Fruit fly (Drosophila melanogaster) whole organism, embryonic: ENCODE results near the gene ebo.
A peak's percentile ranks its signal among the peaks of the same experiment; 100 is the strongest.

Source experiments
- Bgb ChIP-seq: fragments of 200-800 bp; sonication (Bioruptor generic); IDR thresholded peaks from 2 replicates; pipeline ENCODE4 v1.3.6; 2022; ENCODE audit warnings: missing biosample characterization, missing genetic modification characterization; ENCODE audit not compliant: partially characterized antibody
- CG10147 ChIP-seq: fragments of 200-800 bp; sonication (Bioruptor generic); optimal IDR thresholded peaks from 2 replicates; lab custom pipeline; 2019; ENCODE audit warnings: missing biosample characterization, mild to moderate bottlenecking, missing genetic modification characterization, moderate library complexity
- CG11695 ChIP-seq: fragments of 200-800 bp; sonication (Bioruptor generic); IDR thresholded peaks from 3 replicates; pipeline ENCODE4 v1.3.6; 2022; ENCODE audit warnings: missing biosample characterization, missing genetic modification characterization
- CG12299 ChIP-seq: fragments of 200-800 bp; sonication (Bioruptor generic); optimal IDR thresholded peaks from 2 replicates; lab custom pipeline; 2018; ENCODE audit warnings: missing biosample characterization, mild to moderate bottlenecking, missing genetic modification characterization
- CG12744 ChIP-seq: fragments of 200-800 bp; sonication (Bioruptor generic); optimal IDR thresholded peaks from 2 replicates; lab custom pipeline; 2016; ENCODE audit warnings: missing biosample characterization, missing genetic modification characterization
- CG12942 ChIP-seq: fragments of 200-800 bp; sonication (Bioruptor generic); optimal IDR thresholded peaks from 3 replicates; lab custom pipeline; 2016; ENCODE audit warnings: missing biosample characterization, missing genetic modification characterization
- CG13296 ChIP-seq: fragments of 200-800 bp; sonication (Bioruptor generic); optimal IDR thresholded peaks from 3 replicates; lab custom pipeline; 2018; ENCODE audit warnings: missing biosample characterization, mild to moderate bottlenecking, missing genetic modification characterization
- CG13775 ChIP-seq: fragments of 200-800 bp; sonication (Bioruptor generic); optimal IDR thresholded peaks from 3 replicates; lab custom pipeline; 2017; ENCODE audit warnings: missing biosample characterization, mild to moderate bottlenecking, missing genetic modification characterization
- CG14441 ChIP-seq: fragments of 200-800 bp; sonication (Bioruptor generic); IDR thresholded peaks from 2 replicates; pipeline ENCODE4 v1.3.6; 2022; ENCODE audit warnings: missing biosample characterization, missing genetic modification characterization
- CG15601 ChIP-seq: fragments of 200-800 bp; sonication (Bioruptor generic); optimal IDR thresholded peaks from 3 replicates; lab custom pipeline; 2019; ENCODE audit warnings: missing biosample characterization, mild to moderate bottlenecking, missing genetic modification characterization, moderate library complexity
- CG16863 ChIP-seq: fragments of 200-800 bp; sonication (Bioruptor generic); optimal IDR thresholded peaks from 3 replicates; lab custom pipeline; 2016; ENCODE audit warnings: missing biosample characterization, missing genetic modification characterization
- CG17359 ChIP-seq: fragments of 200-800 bp; sonication (Bioruptor generic); optimal IDR thresholded peaks from 3 replicates; lab custom pipeline; 2018; ENCODE audit warnings: missing biosample characterization, mild to moderate bottlenecking, missing genetic modification characterization, moderate library complexity
- CG1792 ChIP-seq: fragments of 200-800 bp; sonication (Bioruptor generic); optimal IDR thresholded peaks from 2 replicates; lab custom pipeline; 2016; ENCODE audit warnings: missing biosample characterization, missing genetic modification characterization
- CG18011 ChIP-seq: fragments of 200-800 bp; sonication (Bioruptor generic); optimal IDR thresholded peaks from 2 replicates; lab custom pipeline; 2017; ENCODE audit warnings: missing biosample characterization, missing genetic modification characterization, mild to moderate bottlenecking, moderate library complexity, missing genotype
- CG1832 ChIP-seq: fragments of 200-800 bp; sonication (Bioruptor generic); optimal IDR thresholded peaks from 2 replicates; lab custom pipeline; 2017; ENCODE audit warnings: missing biosample characterization, mild to moderate bottlenecking, missing genetic modification characterization, inconsistent platforms
- CG30020 ChIP-seq: fragments of 200-800 bp; optimal IDR thresholded peaks from 2 replicates; lab custom pipeline; 2019; ENCODE audit warnings: missing biosample characterization, mild to moderate bottlenecking, missing genetic modification characterization, moderate library complexity
- CG3163 ChIP-seq: fragments of 200-800 bp; sonication (Bioruptor generic); optimal IDR thresholded peaks from 3 replicates; lab custom pipeline; 2016; ENCODE audit warnings: missing biosample characterization, missing genetic modification characterization
- CG32532 ChIP-seq: fragments of 200-800 bp; sonication (Bioruptor generic); IDR thresholded peaks from 2 replicates; pipeline ENCODE4 v1.3.6; 2022; ENCODE audit warnings: missing biosample characterization, missing genetic modification characterization
- CG8924 ChIP-seq: fragments of 200-800 bp; optimal IDR thresholded peaks from 3 replicates; lab custom pipeline; 2019; ENCODE audit warnings: missing biosample characterization, mild to moderate bottlenecking, missing genetic modification characterization, moderate library complexity
- CG9932 ChIP-seq: fragments of 200-800 bp; sonication (Bioruptor generic); IDR thresholded peaks from 2 replicates; pipeline ENCODE4 v1.3.6; 2022; ENCODE audit warnings: missing biosample characterization, missing genetic modification characterization
- CkIIα-i1 ChIP-seq: fragments of 200-800 bp; sonication (Bioruptor generic); IDR thresholded peaks from 2 replicates; pipeline ENCODE4 v1.3.6; 2022; ENCODE audit warnings: missing biosample characterization, missing genetic modification characterization
- Doc3 ChIP-seq: fragments of 200-800 bp; sonication (Bioruptor generic); IDR thresholded peaks from 3 replicates; pipeline ENCODE4 v1.3.6; 2022; ENCODE audit warnings: missing biosample characterization, missing genetic modification characterization; ENCODE audit not compliant: partially characterized antibody
- Elba2 ChIP-seq: fragments of 200-800 bp; sonication (Bioruptor generic); optimal IDR thresholded peaks from 3 replicates; lab custom pipeline; 2016; ENCODE audit warnings: missing biosample characterization, missing genetic modification characterization
- Ets65A ChIP-seq: fragments of 200-800 bp; sonication (Bioruptor generic); peaks from one replicate; lab custom pipeline; 2016; ENCODE audit warnings: missing biosample characterization, missing genetic modification characterization
- Ets97D ChIP-seq: fragments of 200-800 bp; sonication (Bioruptor generic); optimal IDR thresholded peaks from 3 replicates; lab custom pipeline; 2016; ENCODE audit warnings: missing biosample characterization, missing genetic modification characterization
- Gug ChIP-seq: fragments of 200-800 bp; sonication (Bioruptor generic); IDR thresholded peaks from 4 replicates; pipeline ENCODE4 v1.3.6; 2022; ENCODE audit warnings: missing biosample characterization, missing genetic modification characterization
- HLH3B ChIP-seq: fragments of 200-800 bp; sonication (Bioruptor generic); IDR thresholded peaks from 2 replicates; pipeline ENCODE4 v1.3.6; 2022; ENCODE audit warnings: missing biosample characterization, missing genetic modification characterization
- HLH4C ChIP-seq: fragments of 200-800 bp; sonication (Bioruptor generic); IDR thresholded peaks from 3 replicates; pipeline ENCODE4 v1.3.6; 2022; ENCODE audit warnings: missing biosample characterization, missing genetic modification characterization; ENCODE audit not compliant: partially characterized antibody
- HLH54F ChIP-seq: fragments of 200-800 bp; sonication (Bioruptor generic); optimal IDR thresholded peaks from 3 replicates; lab custom pipeline; 2016; ENCODE audit warnings: missing biosample characterization, missing genetic modification characterization
- Ssrp ChIP-seq: fragments of 200-800 bp; sonication (Bioruptor generic); optimal IDR thresholded peaks from 2 replicates; lab custom pipeline; 2018; ENCODE audit warnings: missing biosample characterization, mild to moderate bottlenecking, missing genetic modification characterization, moderate library complexity
- Xrp1 ChIP-seq: fragments of 200-800 bp; sonication (Bioruptor generic); IDR thresholded peaks from 2 replicates; pipeline ENCODE4 v1.3.6; 2022; ENCODE audit warnings: missing biosample characterization, missing genetic modification characterization
- ase ChIP-seq: fragments of 200-800 bp; sonication (Bioruptor generic); IDR thresholded peaks from 3 replicates; pipeline ENCODE4 v1.3.6; 2022; ENCODE audit warnings: missing biosample characterization, missing genetic modification characterization
- caup ChIP-seq: fragments of 200-800 bp; sonication (Bioruptor generic); optimal IDR thresholded peaks from 3 replicates; lab custom pipeline; 2017; ENCODE audit warnings: missing biosample characterization, mild to moderate bottlenecking, missing genetic modification characterization, moderate library complexity; ENCODE audit not compliant: severe bottlenecking
- cg ChIP-seq: fragments of 200-800 bp; sonication (Bioruptor generic); optimal IDR thresholded peaks from 3 replicates; lab custom pipeline; 2019; ENCODE audit warnings: missing biosample characterization, mild to moderate bottlenecking, missing genetic modification characterization, moderate library complexity
- dmrt11E ChIP-seq: fragments of 200-800 bp; sonication (Bioruptor generic); optimal IDR thresholded peaks from 3 replicates; lab custom pipeline; 2018; ENCODE audit warnings: missing biosample characterization, mild to moderate bottlenecking, missing genetic modification characterization, moderate library complexity
- dpn ChIP-seq, 2 experiments: fragments of 200-800 bp; sonication (Bioruptor generic); optimal IDR thresholded peaks; 3 replicates each; lab custom pipeline; 2016; ENCODE audit warnings: missing biosample characterization in 2 of 2, missing genetic modification characterization in 2 of 2
- ewg ChIP-seq: fragments of 200-800 bp; sonication (Bioruptor generic); optimal IDR thresholded peaks from 3 replicates; lab custom pipeline; 2017; ENCODE audit warnings: mild to moderate bottlenecking, missing biosample characterization, missing genetic modification reagents, missing genetic modification characterization
- gcm ChIP-seq: fragments of 200-800 bp; sonication (Bioruptor generic); optimal IDR thresholded peaks from 2 replicates; lab custom pipeline; 2019; ENCODE audit warnings: missing biosample characterization, mild to moderate bottlenecking, missing genetic modification characterization, moderate library complexity
- grau ChIP-seq: fragments of 200-800 bp; optimal IDR thresholded peaks from 3 replicates; lab custom pipeline; 2019; ENCODE audit warnings: missing biosample characterization, mild to moderate bottlenecking, missing genetic modification characterization, moderate library complexity
- knrl ChIP-seq: fragments of 200-800 bp; sonication (Bioruptor generic); IDR thresholded peaks from 3 replicates; pipeline ENCODE4 v1.3.6; 2022; ENCODE audit warnings: missing biosample characterization, missing genetic modification characterization; ENCODE audit not compliant: partially characterized antibody
- phol ChIP-seq: fragments of 200-800 bp; sonication (Bioruptor generic); optimal IDR thresholded peaks from 3 replicates; lab custom pipeline; 2018; ENCODE audit warnings: missing biosample characterization, mild to moderate bottlenecking, missing genetic modification characterization, moderate library complexity
- prd ChIP-seq, 3 experiments: fragments of >200 bp in 2 of 3; fragments of 200-800 bp in 1 of 3; sonication (Bioruptor generic) in 1 of 3; optimal IDR thresholded peaks in 2 of 3; IDR thresholded peaks in 1 of 3; 2 replicates in 2 of 3; 3 replicates in 1 of 3; pipeline versions ENCODE4 v1.3.6 to Lab custom; 2017 to 2022; ENCODE audit warnings: missing biosample characterization in 1 of 3, missing genetic modification characterization in 1 of 3
- sna ChIP-seq: fragments of 200-800 bp; sonication (Bioruptor generic); IDR thresholded peaks from 2 replicates; pipeline ENCODE4 v1.3.6; 2022; ENCODE audit warnings: missing biosample characterization, missing genetic modification characterization; ENCODE audit not compliant: partially characterized antibody
- trem ChIP-seq: fragments of 200-800 bp; optimal IDR thresholded peaks from 3 replicates; lab custom pipeline; 2019; ENCODE audit warnings: missing biosample characterization, mild to moderate bottlenecking, missing genetic modification characterization, moderate library complexity
- vnd ChIP-seq: fragments of 200-800 bp; sonication (Bioruptor generic); IDR thresholded peaks from 3 replicates; pipeline ENCODE4 v1.3.6; 2022; ENCODE audit warnings: missing biosample characterization, missing genetic modification characterization; ENCODE audit not compliant: partially characterized antibody
- zen ChIP-seq: fragments of 200-800 bp; sonication (Bioruptor generic); optimal IDR thresholded peaks from 3 replicates; lab custom pipeline; 2018; ENCODE audit warnings: missing biosample characterization, mild to moderate bottlenecking, missing genetic modification characterization, moderate library complexity

Gene ebo

dm6 chrX:476230-477143 lies at the start of gene ebo, which contains the start of gene CG13373 (continued):
- TF ChIP-seq vnd (peak; percentile 55; the same call in 1 of the 3 replicates), Elba2 (GFP tag; lab: Kevin White, UChicago) (peak; percentile 39), CG12299 (tag; lab: Kevin White, UChicago) (no peak), gcm (GFP tag; lab: Kevin White, UChicago) (no peak), Ssrp (tag; lab: Kevin White, UChicago) (peak; percentile 34), dpn (GFP tag; optimal IDR thresholded peaks at IDR 0.05; lab: Kevin White, UChicago) (peak; percentile 4 to 6), dmrt11E (tag; lab: Kevin White, UChicago) (peak; percentile 24), CkIIα-i1 (GFP tag; lab: Robert Waterston, UW) (no peak), CG13296 (GFP tag; lab: Kevin White, UChicago) (peak; percentile 17), HLH4C (GFP tag; lab: Robert Waterston, UW) (0 out of 3 replicates have a peak, but pooled peaks have one; percentile 36), zen (peak; percentile 36), CG12942 (GFP tag; lab: Kevin White, UChicago) (no peak), caup (peak; percentile 16), knrl (peak; percentile 60; the same call in 2 of the 3 replicates), Ets65A (GFP tag; lab: Kevin White, UChicago) (peak; percentile 91), CG15601 (peak; percentile 15), sna (GFP tag; lab: Robert Waterston, UW) (0 out of 2 replicates have a peak, but pooled peaks have one; percentile 11), Bgb (peak; percentile 49), CG10147 (GFP tag; lab: Kevin White, UChicago) (no peak), phol (tag; lab: Kevin White, UChicago) (peak; percentile 34), CG9932 (GFP tag; lab: Robert Waterston, UW) (peak; percentile 72), CG11695 (no peak), trem (tag; lab: Kevin White, UChicago) (peak; percentile 17), Ets97D (GFP tag; lab: Kevin White, UChicago) (peak; percentile 22), grau (tag; lab: Kevin White, UChicago) (peak; percentile 58), Gug (no peak), cg (GFP tag; lab: Kevin White, UChicago) (no peak), Xrp1 (GFP tag; lab: Robert Waterston, UW) (peak; percentile 30; the same call in 1 of the 2 replicates), ewg (GFP tag; lab: Kevin White, UChicago) (peak; percentile 4), Doc3 (0 out of 3 replicates have a peak, but pooled peaks have one; percentile 43), CG13775 (GFP tag; lab: Kevin White, UChicago) (peak; percentile 16), CG1832 (GFP tag; lab: Kevin White, UChicago) (no peak), CG17359 (tag; lab: Kevin White, UChicago) (peak; percentile 44), CG3163 (GFP tag; lab: Kevin White, UChicago) (no peak), ase (GFP tag; lab: Robert Waterston, UW) (peak; percentile 78), CG30020 (tag; lab: Kevin White, UChicago) (peak; percentile 21), prd (optimal IDR thresholded peaks at IDR 0.05; lab: Kevin White, UChicago) (no peak), prd (GFP tag; IDR thresholded peaks at IDR 0.05; lab: Robert Waterston, UW) (peak; percentile 24; the same call in 2 of the 3 replicates), CG8924 (peak; percentile 39), CG16863 (GFP tag; lab: Kevin White, UChicago) (no peak), CG1792 (no peak), CG12744 (GFP tag; lab: Kevin White, UChicago) (no peak), CG32532 (no peak; the same call in 1 of the 2 replicates), HLH3B (peak; percentile 31; the same call in 1 of the 2 replicates), HLH54F (GFP tag; lab: Kevin White, UChicago) (no peak), CG14441 (GFP tag; lab: Robert Waterston, UW) (peak; percentile 26; the same call in 1 of the 2 replicates), CG18011 (GFP tag; lab: Kevin White, UChicago) (no peak)
